Fruit fly (Drosophila melanogaster) S2 (cell line): ENCODE data around the gene CG13623.

ENCODE experiments used
- CG8478 ChIP-seq: fragments of >200 bp; optimal IDR thresholded peaks from 2 replicates; lab custom pipeline; 2018
- CTCF ChIP-seq, 2 experiments: fragments of >200 bp; optimal IDR thresholded peaks; 2 replicates each; lab custom pipeline; 2018

DNA sequence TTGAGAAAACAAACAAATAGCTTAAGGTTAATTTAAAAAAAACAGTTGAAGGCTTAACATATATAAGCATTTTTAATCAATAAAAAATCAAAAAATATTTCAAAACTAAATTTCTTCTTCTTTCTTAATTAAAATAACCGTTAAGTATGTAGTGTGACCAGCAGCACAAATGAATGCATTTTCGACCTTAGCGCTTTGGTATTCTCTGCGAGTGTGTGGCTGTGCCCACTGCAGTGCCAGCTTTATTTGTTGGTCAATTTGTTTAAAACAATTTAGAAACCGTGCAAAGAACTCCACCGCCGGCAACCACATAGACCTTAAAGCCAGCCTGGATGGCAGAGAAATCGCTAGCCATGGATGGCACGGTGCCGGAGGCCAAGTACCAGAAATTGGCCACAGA lies 2.5 kb downstream of the CG13623 start, which contains the start of gene CG6607:
- TF ChIP-seq CTCF (optimal IDR thresholded peaks at IDR 0.05; lab: Kevin White, UChicago) (no peak), CG8478 (lab: Kevin White, UChicago) (no peak)
